Fruit fly (Drosophila melanogaster): ENCODE measurements around the gene CG14434.

The CG14434 gene

dm6 chrX:6861523-6862077 is 5.4 kb downstream of the CG14434 start (continued):
- TF ChIP-seq lov (optimal IDR thresholded peaks at IDR 0.05) (no peak), lov (GFP tag; IDR thresholded peaks at IDR 0.05) (0 out of 3 replicates have a peak, but pooled peaks have one; percentile 19), CG32767 (GFP tag; IDR thresholded peaks at IDR 0.05) (peak; percentile 62; the same call in 1 of the 2 replicates), Ets65A (GFP tag) (peak; percentile 95), Sox100B (GFP tag; optimal IDR thresholded peaks at IDR 0.05) (peak; percentile 12), wor (GFP tag; IDR thresholded peaks at IDR 0.05) (no peak), CG2678 (tag; optimal IDR thresholded peaks at IDR 0.05) (peak; percentile 71), Oaz (GFP tag; IDR thresholded peaks at IDR 0.05) (peak; percentile 46), CG6854 (GFP tag; optimal IDR thresholded peaks at IDR 0.05) (peak; percentile 52), mirr (GFP tag; optimal IDR thresholded peaks at IDR 0.05) (peak; percentile 86), CG11456 (GFP tag; IDR thresholded peaks at IDR 0.05) (peak; percentile 73), CG3838 (GFP tag; optimal IDR thresholded peaks at IDR 0.05) (no peak), zen (tag; optimal IDR thresholded peaks at IDR 0.05) (peak; percentile 77), Rfx (GFP tag; IDR thresholded peaks at IDR 0.05) (peak; percentile 83), Fer3 (tag; optimal IDR thresholded peaks at IDR 0.05) (peak; percentile 70), CG10267 (tag; optimal IDR thresholded peaks at IDR 0.05) (peak; percentile 10), CG12744 (GFP tag; optimal IDR thresholded peaks at IDR 0.05) (peak; percentile 8), Hey (tag; optimal IDR thresholded peaks at IDR 0.05) (peak; percentile 52), hb (GFP tag; IDR thresholded peaks at IDR 0.05; ENCODE audit: partially characterized antibody) (no peak), zfh1 (GFP tag; IDR thresholded peaks at IDR 0.05) (peak; percentile 69), Adf1 (GFP tag; IDR thresholded peaks at IDR 0.05) (peak; percentile 89), sens-2 (GFP tag; IDR thresholded peaks at IDR 0.05) (0 out of 2 replicates have a peak, but pooled peaks have one; percentile 23), sd (tag; optimal IDR thresholded peaks at IDR 0.05) (peak; percentile 77), dmrt99B (tag; optimal IDR thresholded peaks at IDR 0.05) (peak; percentile 66), ssp (GFP tag; IDR thresholded peaks at IDR 0.05) (0 out of 2 replicates have a peak, but pooled peaks have one; percentile 36), NC2α (GFP tag; optimal IDR thresholded peaks at IDR 0.05) (no peak), crc (GFP tag; optimal IDR thresholded peaks at IDR 0.05) (no peak), pb (GFP tag; optimal IDR thresholded peaks at IDR 0.05) (peak; percentile 20), tx (GFP tag; optimal IDR thresholded peaks at IDR 0.05) (peak; percentile 60), dysf (GFP tag; IDR thresholded peaks at IDR 0.05) (peak; percentile 77), grn (GFP tag; optimal IDR thresholded peaks at IDR 0.05) (peak; percentile 89), fu2 (GFP tag; optimal IDR thresholded peaks at IDR 0.05) (peak; percentile 58), CG3163 (GFP tag; optimal IDR thresholded peaks at IDR 0.05) (peak; percentile 63), CG6175 (GFP tag; IDR thresholded peaks at IDR 0.05) (peak; percentile 48; the same call in 1 of the 3 replicates), CG12769 (tag; optimal IDR thresholded peaks at IDR 0.05) (peak; percentile 96), CG11560 (tag; IDR thresholded peaks at IDR 0.05) (0 out of 3 replicates have a peak, but pooled peaks have one; percentile 36), CG12236 (GFP tag; optimal IDR thresholded peaks at IDR 0.05) (no peak), CG17361 (GFP tag; IDR thresholded peaks at IDR 0.05) (peak; percentile 50; the same call in 1 of the 3 replicates), sisA (GFP tag; IDR thresholded peaks at IDR 0.05) (0 out of 2 replicates have a peak, but pooled peaks have one; percentile 30), HmgZ (tag; optimal IDR thresholded peaks at IDR 0.05) (peak; percentile 61), exex (tag; optimal IDR thresholded peaks at IDR 0.05) (peak; percentile 30), CG16863 (GFP tag; optimal IDR thresholded peaks at IDR 0.05) (no peak), sens (GFP tag) (peak; percentile 84), CG4328 (GFP tag; optimal IDR thresholded peaks at IDR 0.05) (peak; percentile 28), CG17328 (GFP tag; IDR thresholded peaks at IDR 0.05) (0 out of 2 replicates have a peak, but pooled peaks have one; percentile 5), eve (GFP tag; optimal IDR thresholded peaks at IDR 0.05) (no peak), Xbp1 (GFP tag; optimal IDR thresholded peaks at IDR 0.05) (peak; percentile 17), her (GFP tag; optimal IDR thresholded peaks at IDR 0.05) (peak; percentile 22), tgo (GFP tag; IDR thresholded peaks at IDR 0.05) (peak; percentile 68; the same call in 2 of the 3 replicates), pzg (GFP tag; optimal IDR thresholded peaks at IDR 0.05) (no peak), ham (GFP tag; IDR thresholded peaks at IDR 0.05) (no peak)
